Worm (Caenorhabditis elegans): ENCODE data around the gene ifo-1.

DNA sequence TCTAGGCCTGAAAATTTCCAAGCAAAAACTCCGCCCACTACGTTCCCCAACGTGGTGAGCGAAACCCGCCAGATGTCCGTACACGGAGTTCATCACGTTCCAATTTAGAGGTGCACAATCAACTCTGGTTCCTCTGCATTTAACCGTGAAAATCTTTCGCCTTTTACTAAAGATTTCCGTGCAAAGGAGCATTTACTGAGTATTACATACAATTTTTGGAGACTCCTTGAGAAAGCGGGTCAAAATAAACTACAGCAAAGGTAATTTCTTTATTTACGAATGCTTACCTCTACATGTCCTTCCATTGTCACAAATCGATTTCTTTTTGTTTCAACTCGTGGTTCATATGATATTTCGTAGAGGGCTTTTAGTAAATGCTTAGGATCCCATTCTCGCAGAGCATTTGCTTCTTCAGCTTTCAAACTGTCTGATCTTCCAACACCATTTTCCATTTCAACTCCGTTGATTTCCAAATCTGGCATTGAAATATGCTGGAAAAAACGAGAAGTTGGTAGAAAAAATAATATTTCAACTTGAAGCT is 9.8 kb downstream of the ifo-1 start, which contains the start of gene F42C5.9:
- TF ChIP-seq sea-2 (GFP tag; IDR thresholded peaks at IDR 0.05): no peak
- TF ChIP-seq nfya-1 (tag; optimal IDR thresholded peaks at IDR 0.05; ENCODE audit: borderline replicate concordance, insufficient read depth): no peak
- no peak for TF ChIP-seq nhr-90 (tag; optimal IDR thresholded peaks at IDR 0.05)

Data from whole organism, young adult.